Fruit fly (Drosophila melanogaster) S2 (cell line): ENCODE data around the gene CG7341.

Source experiments
- CG8478 ChIP-seq: fragments of >200 bp; optimal IDR thresholded peaks from 2 replicates; lab custom pipeline; 2018
- CTCF ChIP-seq, 2 experiments: fragments of >200 bp; optimal IDR thresholded peaks; 2 replicates each; lab custom pipeline; 2018

dm6 chr3L:18064632-18065482 is 47.9 kb upstream of the CG7341 start, which contains the start of gene Eip75B:
- TF ChIP-seq CTCF (optimal IDR thresholded peaks at IDR 0.05; lab: Kevin White, UChicago) (no peak), CG8478 (lab: Kevin White, UChicago) (no peak)
